Worm (Caenorhabditis elegans) whole organism, mixed stage, embryonic: Measurements from ENCODE around the gene slmp-1.

Experiments used
- M03D4.4 ChIP-seq: sonication (generic microtip); optimal IDR thresholded peaks from 2 replicates; lab custom pipeline; 2017; ENCODE audit warnings: mild to moderate bottlenecking, missing genetic modification characterization, missing compliant biosample characterization
- bed-3 ChIP-seq: fragments of 200-800 bp; sonication (Bioruptor generic); optimal IDR thresholded peaks from 3 replicates; lab custom pipeline; 2018; ENCODE audit warnings: mild to moderate bottlenecking, missing genetic modification characterization, moderate library complexity, missing compliant biosample characterization
- blmp-1 ChIP-seq: fragments of 150-350 bp; optimal IDR thresholded peaks from 2 replicates; lab custom pipeline; 2014; ENCODE audit warnings: missing biosample characterization, missing genetic modification characterization
- ceh-39 ChIP-seq: fragments of 150-350 bp; optimal IDR thresholded peaks from 2 replicates; lab custom pipeline; 2014; ENCODE audit warnings: missing biosample characterization, missing genetic modification characterization
- ceh-43 ChIP-seq: fragments of 200-800 bp; sonication (Bioruptor generic); optimal IDR thresholded peaks from 2 replicates; lab custom pipeline; 2018; ENCODE audit warnings: mild to moderate bottlenecking, missing genetic modification characterization, moderate library complexity, missing compliant biosample characterization
- ceh-83 ChIP-seq: fragments of 200-800 bp; sonication (Bioruptor generic); optimal IDR thresholded peaks from 2 replicates; lab custom pipeline; 2018; ENCODE audit warnings: mild to moderate bottlenecking, missing genetic modification characterization, missing compliant biosample characterization
- ces-1 ChIP-seq: fragments of 150-350 bp; optimal IDR thresholded peaks from 2 replicates; lab custom pipeline; 2014; ENCODE audit warnings: missing biosample characterization, missing genetic modification reagents, missing genetic modification characterization
- cnd-1 ChIP-seq: fragments of 200-800 bp; sonication (Bioruptor generic); optimal IDR thresholded peaks from 2 replicates; lab custom pipeline; 2018; ENCODE audit warnings: mild to moderate bottlenecking, missing genetic modification characterization, missing compliant biosample characterization
- drap-1 ChIP-seq: fragments of 200-800 bp; sonication (Bioruptor generic); optimal IDR thresholded peaks from 3 replicates; lab custom pipeline; 2018; ENCODE audit warnings: mild to moderate bottlenecking, missing genetic modification characterization, missing compliant biosample characterization
- ham-2 ChIP-seq: fragments of 200-800 bp; sonication (Bioruptor generic); optimal IDR thresholded peaks from 2 replicates; lab custom pipeline; 2018; ENCODE audit warnings: mild to moderate bottlenecking, missing genetic modification characterization, missing compliant biosample characterization
- hlh-1 ChIP-seq: fragments of 150-350 bp; optimal IDR thresholded peaks from 2 replicates; lab custom pipeline; 2014; ENCODE audit warnings: missing biosample characterization, missing genetic modification reagents, missing genetic modification characterization
- lin-13 ChIP-seq: fragments of 150-350 bp; optimal IDR thresholded peaks from 2 replicates; lab custom pipeline; 2014; ENCODE audit warnings: missing biosample characterization, missing genetic modification characterization
- lin-32 ChIP-seq: fragments of 200-800 bp; sonication (Bioruptor generic); optimal IDR thresholded peaks from 2 replicates; lab custom pipeline; 2018; ENCODE audit warnings: mild to moderate bottlenecking, missing genetic modification characterization, missing compliant biosample characterization
- lsy-2 ChIP-seq: fragments of 150-350 bp; optimal IDR thresholded peaks from 2 replicates; lab custom pipeline; 2014; ENCODE audit warnings: missing biosample characterization, missing genetic modification characterization
- mab-5 ChIP-seq: fragments of 150-350 bp; optimal IDR thresholded peaks from 2 replicates; lab custom pipeline; 2014; ENCODE audit warnings: missing biosample characterization, missing genetic modification characterization
- mls-2 ChIP-seq: sonication (generic microtip); optimal IDR thresholded peaks from 2 replicates; lab custom pipeline; 2016; ENCODE audit warnings: mild to moderate bottlenecking, missing genetic modification characterization, moderate library complexity, missing compliant biosample characterization
- nhr-12 ChIP-seq: fragments of 150-350 bp; optimal IDR thresholded peaks from 2 replicates; lab custom pipeline; 2014; ENCODE audit warnings: missing biosample characterization, missing genetic modification characterization
- nhr-237 ChIP-seq: fragments of 150-350 bp; optimal IDR thresholded peaks from 2 replicates; lab custom pipeline; 2014; ENCODE audit warnings: missing biosample characterization, missing genetic modification characterization
- nhr-28 ChIP-seq: fragments of 150-350 bp; optimal IDR thresholded peaks from 2 replicates; lab custom pipeline; 2014; ENCODE audit warnings: missing biosample characterization, missing genetic modification characterization
- nhr-76 ChIP-seq: sonication (generic microtip); optimal IDR thresholded peaks from 2 replicates; lab custom pipeline; 2017; ENCODE audit warnings: missing biosample characterization, missing genetic modification characterization
- pha-4 ChIP-seq: fragments of 150-350 bp; optimal IDR thresholded peaks from 2 replicates; lab custom pipeline; 2018; ENCODE audit warnings: missing biosample characterization, missing genetic modification reagents, missing genetic modification characterization
- snpc-4 ChIP-seq: fragments of 150-350 bp; optimal IDR thresholded peaks from 2 replicates; lab custom pipeline; 2014; ENCODE audit warnings: missing biosample characterization, missing genetic modification characterization
- sptf-1 ChIP-seq: sonication (generic microtip); optimal IDR thresholded peaks from 2 replicates; lab custom pipeline; 2017; ENCODE audit warnings: mild to moderate bottlenecking, missing genetic modification characterization, moderate library complexity, missing compliant biosample characterization
- tbx-8 ChIP-seq: fragments of 200-800 bp; sonication (Bioruptor generic); optimal IDR thresholded peaks from 2 replicates; lab custom pipeline; 2018; ENCODE audit warnings: mild to moderate bottlenecking, missing genetic modification characterization, moderate library complexity, missing compliant biosample characterization
- unc-39 ChIP-seq: fragments of 150-350 bp; optimal IDR thresholded peaks from 2 replicates; lab custom pipeline; 2014; ENCODE audit warnings: missing biosample characterization, missing genetic modification characterization
- unc-62 ChIP-seq: fragments of 150-350 bp; optimal IDR thresholded peaks from 2 replicates; lab custom pipeline; 2014; ENCODE audit warnings: missing biosample characterization, missing genetic modification reagents, missing genetic modification characterization
- zip-8 ChIP-seq: fragments of 150-350 bp; optimal IDR thresholded peaks from 2 replicates; lab custom pipeline; 2014; ENCODE audit warnings: missing biosample characterization, missing genetic modification characterization

Gene slmp-1

DNA sequence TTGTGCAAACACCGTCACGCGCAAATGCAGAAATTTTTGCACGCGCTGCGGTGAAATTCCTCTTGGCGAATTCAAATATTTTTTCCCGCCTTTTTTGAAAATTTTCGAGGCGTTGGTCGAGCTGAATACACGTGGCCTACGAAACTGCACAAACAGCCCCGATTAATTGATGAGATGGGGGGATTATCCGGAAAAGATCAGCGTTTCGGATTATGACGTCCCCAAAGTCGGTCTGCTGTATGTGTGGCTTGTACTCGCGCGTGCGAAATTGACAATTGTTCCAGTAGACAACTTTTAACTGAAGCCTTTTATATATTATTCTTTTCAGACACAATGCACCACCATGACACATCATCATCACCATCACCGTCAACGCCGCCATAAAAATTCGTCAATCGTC lies 38.5 kb downstream of the slmp-1 start:
- TF ChIP-seq lin-13 (tag; lab: Kevin White, UChicago) (no peak), ces-1 (GFP tag; lab: Kevin White, UChicago) (no peak), drap-1 (GFP tag; lab: Kevin White, UChicago) (no peak), snpc-4 (tag; lab: Kevin White, UChicago) (no peak), mab-5 (tag; lab: Kevin White, UChicago) (no peak), ceh-43 (GFP tag; lab: Kevin White, UChicago) (no peak), lsy-2 (no peak), pha-4 (no peak), tbx-8 (GFP tag; lab: Kevin White, UChicago) (no peak), mls-2 (tag; lab: Kevin White, UChicago) (no peak), zip-8 (tag; lab: Kevin White, UChicago) (no peak), nhr-12 (tag; lab: Kevin White, UChicago) (no peak)

DNA sequence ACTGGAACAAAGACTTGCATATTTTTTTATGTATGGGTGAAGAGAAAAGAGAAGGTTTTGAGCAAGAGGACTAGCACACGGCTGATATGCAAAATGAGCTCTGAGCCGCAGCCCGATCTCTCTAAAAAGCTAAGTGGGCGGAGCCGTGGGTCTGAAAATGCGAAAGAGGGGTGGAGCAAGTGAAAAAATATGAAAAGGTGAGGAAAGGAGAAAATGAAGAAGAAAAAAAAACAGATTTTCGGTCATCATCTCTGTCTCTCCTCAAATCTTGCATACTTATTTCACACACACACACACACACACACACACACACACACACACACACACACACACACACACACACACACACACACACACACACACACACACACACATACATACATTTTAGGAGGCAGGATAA lies 40.9 kb downstream of the slmp-1 start, which contains the start of gene dmd-9:
Gene dmd-9 (minus strand): TSS at position 101 of the 400 bp plus-strand sequence.
- TF ChIP-seq M03D4.4 (tag; lab: Kevin White, UChicago): peak; percentile 4
- TF ChIP-seq snpc-4 (tag; lab: Kevin White, UChicago): no peak

DNA sequence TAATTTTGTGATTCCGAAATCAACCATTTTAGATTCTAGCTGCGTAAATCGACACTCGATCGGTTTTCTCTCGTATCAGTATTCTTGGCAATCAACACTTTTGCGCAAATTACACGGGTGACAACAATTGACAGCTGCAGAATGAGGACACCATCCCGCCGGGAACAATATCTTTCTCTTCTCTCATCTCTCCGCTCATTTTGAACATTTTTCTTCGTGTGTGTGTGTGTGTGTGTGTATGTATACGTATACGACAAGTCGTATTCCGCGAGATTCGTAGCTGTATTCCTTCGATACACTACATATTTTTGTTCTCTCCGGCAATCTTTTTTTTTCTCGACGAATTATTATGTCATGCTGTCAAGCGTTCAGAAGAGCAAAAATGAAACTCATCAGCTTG lies 43.3 kb downstream of the slmp-1 start:
- TF ChIP-seq unc-62 (GFP tag; lab: Kevin White, UChicago) (peak; percentile 38), zip-8 (tag; lab: Kevin White, UChicago) (no peak), blmp-1 (tag; lab: Kevin White, UChicago) (no peak), hlh-1 (tag; lab: Kevin White, UChicago) (peak; percentile 60), sptf-1 (no peak), drap-1 (GFP tag; lab: Kevin White, UChicago) (no peak)

DNA sequence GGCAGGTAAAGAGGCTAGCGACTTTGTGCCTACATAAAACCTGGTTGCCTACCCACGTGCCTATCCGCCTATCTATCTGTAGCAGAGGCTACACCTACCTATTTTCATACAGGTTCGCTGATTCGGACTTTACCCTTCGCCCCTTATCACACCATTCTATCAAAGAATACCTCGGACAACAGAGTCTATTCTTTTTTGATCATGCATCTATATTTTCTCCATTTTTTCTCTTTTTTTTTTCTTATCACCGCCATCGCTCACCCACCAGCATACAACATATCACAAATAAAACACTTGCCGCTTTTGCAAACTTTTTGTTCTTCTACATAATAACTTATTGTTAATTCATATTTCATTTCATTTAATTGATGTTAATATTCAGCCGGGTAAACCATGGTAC lies 45.0 kb downstream of the slmp-1 start, which contains the start of gene T26C12.1:
Gene T26C12.1 (plus strand): TSS at position 383 of the 400 bp plus-strand sequence.
- no peak for TF ChIP-seq M03D4.4 (tag; lab: Kevin White, UChicago)
- TF ChIP-seq ces-1 (GFP tag; lab: Kevin White, UChicago): no peak
- TF ChIP-seq cnd-1 (tag; lab: Kevin White, UChicago): no peak
- no peak for TF ChIP-seq unc-62 (GFP tag; lab: Kevin White, UChicago)
- TF ChIP-seq blmp-1 (tag; lab: Kevin White, UChicago): no peak
- no peak for TF ChIP-seq ceh-83 (GFP tag; lab: Kevin White, UChicago)
- TF ChIP-seq nhr-76: no peak
- no peak for TF ChIP-seq zip-8 (tag; lab: Kevin White, UChicago)
- TF ChIP-seq pha-4: no peak
- TF ChIP-seq nhr-12 (tag; lab: Kevin White, UChicago): no peak
- no peak for TF ChIP-seq unc-39 (tag; lab: Kevin White, UChicago)
- TF ChIP-seq nhr-28 (tag; lab: Kevin White, UChicago): no peak
- no peak for TF ChIP-seq mls-2 (tag; lab: Kevin White, UChicago)
- no peak for TF ChIP-seq bed-3 (GFP tag; lab: Kevin White, UChicago)

DNA sequence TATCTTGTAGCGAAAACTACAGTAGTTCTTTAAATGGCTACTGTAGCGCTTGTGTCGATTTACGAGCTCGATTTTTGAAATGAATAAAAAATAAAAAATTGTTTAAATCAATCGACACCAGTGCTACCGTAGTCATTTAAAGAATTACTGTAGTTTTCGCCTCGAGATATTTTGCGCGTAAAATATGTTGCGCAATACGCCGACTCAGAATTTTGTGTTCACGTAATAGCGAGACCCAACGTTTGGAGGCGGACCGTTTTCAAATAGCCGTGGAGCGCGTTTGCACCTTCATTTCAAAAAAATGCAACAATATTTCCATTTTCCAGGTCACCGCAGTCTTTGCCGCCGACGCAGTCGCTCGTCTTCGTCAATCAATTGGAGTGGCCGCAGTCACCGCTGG lies 46.7 kb downstream of the slmp-1 start:
- TF ChIP-seq nhr-76 (no peak), bed-3 (GFP tag; lab: Kevin White, UChicago) (no peak), ham-2 (no peak), nhr-28 (tag; lab: Kevin White, UChicago) (no peak), drap-1 (GFP tag; lab: Kevin White, UChicago) (no peak), lin-32 (no peak), zip-8 (tag; lab: Kevin White, UChicago) (peak; percentile 94), sptf-1 (no peak), lsy-2 (no peak)

DNA sequence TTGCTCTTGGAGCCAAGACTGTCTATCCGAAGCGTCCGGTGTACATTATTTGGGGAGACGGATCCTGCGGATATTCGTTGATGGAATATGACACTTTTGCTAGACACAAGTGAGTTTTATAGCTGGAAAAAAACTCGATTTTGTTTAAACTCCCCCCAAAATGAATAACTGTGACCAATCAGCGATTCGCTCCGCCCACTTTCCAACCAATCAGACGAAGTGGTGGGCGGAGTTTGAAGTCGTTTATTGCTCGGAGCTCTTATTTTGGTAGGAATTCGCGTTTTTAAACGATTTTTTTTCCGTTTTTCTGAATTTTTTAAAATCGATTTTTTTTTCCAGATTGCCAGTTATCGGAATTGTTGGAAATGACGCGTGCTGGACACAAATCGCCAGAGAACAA lies 48.2 kb downstream of the slmp-1 start:
- no peak for TF ChIP-seq lin-32
- TF ChIP-seq ces-1 (GFP tag; lab: Kevin White, UChicago): no peak
- no peak for TF ChIP-seq nhr-76
- TF ChIP-seq ceh-39 (tag; lab: Kevin White, UChicago): no peak
- no peak for TF ChIP-seq pha-4
- no peak for TF ChIP-seq tbx-8 (GFP tag; lab: Kevin White, UChicago)
- no peak for TF ChIP-seq nhr-237 (tag; lab: Kevin White, UChicago)

DNA sequence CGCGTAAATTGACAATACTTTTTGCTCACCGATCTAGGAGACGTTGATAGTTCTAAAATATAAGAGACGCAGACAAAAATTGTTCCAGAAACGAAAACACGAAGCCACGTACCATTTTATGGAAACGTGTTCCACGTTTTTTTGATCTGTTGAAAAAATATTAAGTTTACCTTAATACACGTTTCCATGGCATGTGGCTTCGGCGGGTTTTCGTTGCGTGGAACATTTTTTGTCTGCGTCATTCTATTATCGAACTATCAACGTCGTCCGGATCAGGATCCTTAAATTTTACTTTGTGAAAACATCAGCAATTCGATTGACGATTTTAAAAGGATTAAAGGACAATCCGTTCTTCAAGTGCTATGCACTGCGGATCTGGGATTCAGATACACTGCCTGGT lies 52.1 kb downstream of the slmp-1 start, which contains the start of gene T26C12.2:
Gene T26C12.2 (minus strand): TSS at position 101 of the 400 bp plus-strand sequence.
- TF ChIP-seq tbx-8 (GFP tag; lab: Kevin White, UChicago) (no peak), nhr-28 (tag; lab: Kevin White, UChicago) (no peak)
